Worm (Caenorhabditis elegans) whole organism, L2 larva: ENCODE measurements around the gene F25B3.2.
A peak's percentile ranks its signal among the peaks of the same experiment; 100 is the strongest.

ENCODE experiments used
- C34F6.9 ChIP-seq: fragments of 150-350 bp; optimal IDR thresholded peaks from 2 replicates; lab custom pipeline; 2014; ENCODE audit warnings: missing biosample characterization, missing genetic modification characterization
- F13H6.1 ChIP-seq: sonication (generic microtip); optimal IDR thresholded peaks from 2 replicates; lab custom pipeline; 2016; ENCODE audit warnings: missing genetic modification characterization, missing compliant biosample characterization
- ZK546.5 ChIP-seq: sonication (generic microtip); optimal IDR thresholded peaks from 2 replicates; lab custom pipeline; 2017; ENCODE audit warnings: missing biosample characterization, missing genetic modification characterization
- alr-1 ChIP-seq: fragments of 150-350 bp; optimal IDR thresholded peaks from 2 replicates; lab custom pipeline; 2014; ENCODE audit warnings: missing biosample characterization, missing genetic modification characterization
- aly-2 ChIP-seq: fragments of 150-350 bp; optimal IDR thresholded peaks from 2 replicates; lab custom pipeline; 2014; ENCODE audit warnings: missing biosample characterization, missing genetic modification characterization
- ama-1 ChIP-seq: fragments of 150-350 bp; optimal IDR thresholded peaks from 2 replicates; lab custom pipeline; 2018; ENCODE audit warnings: inconsistent platforms
- blmp-1 ChIP-seq: sonication (generic microtip); optimal IDR thresholded peaks from 2 replicates; lab custom pipeline; 2017; ENCODE audit warnings: missing genetic modification characterization, mild to moderate bottlenecking, missing compliant biosample characterization, antibody characterized with exemption, moderate library complexity; ENCODE audit not compliant: insufficient read depth
- ceh-16 ChIP-seq: fragments of 150-350 bp; optimal IDR thresholded peaks from 2 replicates; lab custom pipeline; 2014; ENCODE audit warnings: missing biosample characterization, missing genetic modification characterization
- crh-2 ChIP-seq: sonication (generic microtip); optimal IDR thresholded peaks from 2 replicates; lab custom pipeline; 2017; ENCODE audit warnings: missing biosample characterization, missing genetic modification characterization
- dmd-4 ChIP-seq: sonication (generic microtip); optimal IDR thresholded peaks from 2 replicates; lab custom pipeline; 2017; ENCODE audit warnings: missing biosample characterization, missing genetic modification characterization
- egl-27 ChIP-seq: sonication (generic microtip); optimal IDR thresholded peaks from 3 replicates; lab custom pipeline; 2017; ENCODE audit warnings: missing biosample characterization, missing genetic modification reagents, missing genetic modification characterization
- elt-1 ChIP-seq: fragments of 150-350 bp; optimal IDR thresholded peaks from 2 replicates; lab custom pipeline; 2014; ENCODE audit warnings: missing biosample characterization, missing genetic modification characterization
- elt-3 ChIP-seq: sonication (generic microtip); optimal IDR thresholded peaks from 2 replicates; lab custom pipeline; 2017; ENCODE audit warnings: missing biosample characterization, missing genetic modification characterization
- fos-1 ChIP-seq: fragments of 150-350 bp; optimal IDR thresholded peaks from 2 replicates; lab custom pipeline; 2014; ENCODE audit warnings: missing biosample characterization, missing genetic modification characterization
- gmeb-1 ChIP-seq: fragments of 150-350 bp; optimal IDR thresholded peaks from 2 replicates; lab custom pipeline; 2014; ENCODE audit warnings: missing biosample characterization, missing genetic modification characterization
- lin-11 ChIP-seq: fragments of 150-350 bp; sonication (generic microtip); optimal IDR thresholded peaks from 2 replicates; lab custom pipeline; 2014; ENCODE audit warnings: missing biosample characterization, missing genetic modification characterization, inconsistent platforms, mixed read lengths
- lin-13 ChIP-seq: fragments of 150-350 bp; optimal IDR thresholded peaks from 2 replicates; lab custom pipeline; 2014; ENCODE audit warnings: missing biosample characterization, missing genetic modification reagents, missing genetic modification characterization
- lin-39 ChIP-seq: fragments of 150-350 bp; optimal IDR thresholded peaks from 2 replicates; lab custom pipeline; 2014; ENCODE audit warnings: missing biosample characterization, missing genetic modification reagents, missing genetic modification characterization
- lsy-2 ChIP-seq, 2 experiments: fragments of 150-350 bp in 1 of 2; sonication (generic microtip) in 1 of 2; optimal IDR thresholded peaks; 2 replicates each; lab custom pipeline; 2014 to 2017; ENCODE audit warnings: missing biosample characterization in 2 of 2, missing genetic modification characterization in 2 of 2
- mab-5 ChIP-seq: fragments of 150-350 bp; optimal IDR thresholded peaks from 2 replicates; lab custom pipeline; 2014; ENCODE audit warnings: missing biosample characterization, missing genetic modification characterization
- mbf-1 ChIP-seq: sonication (generic microtip); optimal IDR thresholded peaks from 2 replicates; lab custom pipeline; 2017; ENCODE audit warnings: missing biosample characterization, missing genetic modification characterization
- mdl-1 ChIP-seq, 2 experiments: fragments of 150-350 bp in 1 of 2; sonication (generic microtip) in 1 of 2; optimal IDR thresholded peaks; 2 replicates each; lab custom pipeline; 2017; ENCODE audit warnings: missing biosample characterization in 2 of 2, missing genetic modification characterization in 2 of 2
- nhr-10 ChIP-seq: sonication (generic microtip); optimal IDR thresholded peaks from 2 replicates; lab custom pipeline; 2017; ENCODE audit warnings: missing biosample characterization, missing genetic modification characterization
- nhr-11 ChIP-seq: fragments of 150-350 bp; optimal IDR thresholded peaks from 2 replicates; lab custom pipeline; 2014; ENCODE audit warnings: missing biosample characterization, missing genetic modification characterization
- nhr-12 ChIP-seq: fragments of 150-350 bp; optimal IDR thresholded peaks from 2 replicates; lab custom pipeline; 2014; ENCODE audit warnings: missing biosample characterization, missing genetic modification characterization
- nhr-129 ChIP-seq: fragments of 150-350 bp; optimal IDR thresholded peaks from 2 replicates; lab custom pipeline; 2014; ENCODE audit warnings: missing biosample characterization, missing genetic modification characterization
- nhr-21 ChIP-seq: fragments of 150-350 bp; optimal IDR thresholded peaks from 2 replicates; lab custom pipeline; 2014; ENCODE audit warnings: missing biosample characterization, missing genetic modification characterization
- nhr-23 ChIP-seq: fragments of 150-350 bp; optimal IDR thresholded peaks from 2 replicates; lab custom pipeline; 2014; ENCODE audit warnings: missing biosample characterization, missing genetic modification reagents, missing genetic modification characterization
- nhr-237 ChIP-seq: fragments of 150-350 bp; optimal IDR thresholded peaks from 2 replicates; lab custom pipeline; 2014; ENCODE audit warnings: missing biosample characterization, missing genetic modification characterization
- nhr-6 ChIP-seq: fragments of 150-350 bp; optimal IDR thresholded peaks from 2 replicates; lab custom pipeline; 2014; ENCODE audit warnings: missing biosample characterization, missing genetic modification characterization
- peb-1 ChIP-seq: fragments of 150-350 bp; optimal IDR thresholded peaks from 2 replicates; lab custom pipeline; 2014; ENCODE audit warnings: missing biosample characterization, missing genetic modification characterization
- sem-4 ChIP-seq: fragments of 150-350 bp; optimal IDR thresholded peaks from 2 replicates; lab custom pipeline; 2014; ENCODE audit warnings: missing biosample characterization, missing genetic modification reagents, missing genetic modification characterization
- sma-3 ChIP-seq: sonication (generic microtip); optimal IDR thresholded peaks from 2 replicates; lab custom pipeline; 2016; ENCODE audit warnings: missing genetic modification reagents, missing genetic modification characterization, missing compliant biosample characterization
- sma-9 ChIP-seq, 2 experiments: fragments of 150-350 bp in 1 of 2; sonication (generic microtip) in 1 of 2; optimal IDR thresholded peaks; 2 replicates each; lab custom pipeline; 2014 to 2016; ENCODE audit warnings: missing genetic modification characterization in 2 of 2, mild to moderate bottlenecking in 1 of 2, missing biosample characterization in 1 of 2, missing compliant biosample characterization in 1 of 2, missing genetic modification reagents in 1 of 2, moderate library complexity in 1 of 2
- snpc-4 ChIP-seq: fragments of 150-350 bp; optimal IDR thresholded peaks from 2 replicates; lab custom pipeline; 2014; ENCODE audit warnings: missing biosample characterization, missing genetic modification characterization
- unc-39 ChIP-seq: fragments of 150-350 bp; optimal IDR thresholded peaks from 2 replicates; lab custom pipeline; 2014; ENCODE audit warnings: missing biosample characterization, missing genetic modification characterization
- unc-55 ChIP-seq: fragments of 150-350 bp; sonication (generic microtip); optimal IDR thresholded peaks from 3 replicates; lab custom pipeline; 2014; ENCODE audit warnings: missing biosample characterization, missing genetic modification reagents, missing genetic modification characterization
- unc-62 ChIP-seq: fragments of 150-350 bp; optimal IDR thresholded peaks from 2 replicates; lab custom pipeline; 2014; ENCODE audit warnings: missing biosample characterization, missing genetic modification reagents, missing genetic modification characterization
- zag-1 ChIP-seq: fragments of 150-350 bp; optimal IDR thresholded peaks from 2 replicates; lab custom pipeline; 2014; ENCODE audit warnings: missing biosample characterization, missing genetic modification characterization
- ztf-1 ChIP-seq: fragments of 200-800 bp; sonication (Bioruptor generic); conservative IDR thresholded peaks from 2 replicates; pipeline ENCODE4 v1.3.6; 2022; ENCODE audit warnings: missing genetic modification characterization, missing compliant biosample characterization
- ztf-11 ChIP-seq: sonication (generic microtip); optimal IDR thresholded peaks from 2 replicates; lab custom pipeline; 2017; ENCODE audit warnings: missing biosample characterization, missing genetic modification characterization
- ztf-4 ChIP-seq: fragments of 150-350 bp; optimal IDR thresholded peaks from 2 replicates; lab custom pipeline; 2014; ENCODE audit warnings: missing biosample characterization, missing genetic modification characterization

Gene F25B3.2

ce11 chrV:9544176-9544632, 32.9 kb upstream of the F25B3.2 start, which contains the start of gene mdf-1 (continued):
- TF ChIP-seq elt-3 = no peak
- no peak for TF ChIP-seq aly-2 (tag; lab: Kevin White, UChicago)
- TF ChIP-seq nhr-10 (tag; lab: Kevin White, UChicago) = no peak
- TF ChIP-seq C34F6.9 (tag; lab: Kevin White, UChicago) = peak; percentile 82

ce11 chrV:9545238-9545709, 31.8 kb upstream of the F25B3.2 start, which contains the start of the genes his-35 and his-41:
Gene his-35 (minus strand): TSS chrV:9545288.
Gene his-41 (plus strand): TSS chrV:9545536.
- TF ChIP-seq nhr-23 (tag; lab: Kevin White, UChicago) (no peak), alr-1 (tag; lab: Kevin White, UChicago) (no peak), zag-1 (tag; lab: Kevin White, UChicago) (no peak), fos-1 (tag; lab: Kevin White, UChicago) (peak; percentile 48), nhr-10 (tag; lab: Kevin White, UChicago) (no peak), lin-11 (tag; lab: Kevin White, UChicago) (peak; percentile 35), peb-1 (tag; lab: Kevin White, UChicago) (no peak), aly-2 (tag; lab: Kevin White, UChicago) (no peak), mab-5 (tag; lab: Kevin White, UChicago) (no peak), mdl-1 (tag; optimal IDR thresholded peaks at IDR 0.05; lab: Kevin White, UChicago) (peak in 1 of 2 experiments; percentile 31), ztf-4 (tag; lab: Kevin White, UChicago) (no peak), nhr-21 (tag; lab: Kevin White, UChicago) (peak; percentile 11), nhr-12 (no peak), ama-1 (lab: Kevin White, UChicago) (peak; percentile 77), F13H6.1 (peak; percentile 62), C34F6.9 (tag; lab: Kevin White, UChicago) (peak; percentile 74), dmd-4 (tag; lab: Kevin White, UChicago) (no peak), nhr-237 (tag; lab: Kevin White, UChicago) (no peak), gmeb-1 (tag; lab: Kevin White, UChicago) (peak; percentile 53), lsy-2 (tag; optimal IDR thresholded peaks at IDR 0.05; lab: Kevin White, UChicago) (peak; percentile 38 to 51), sma-9 (GFP tag; optimal IDR thresholded peaks at IDR 0.05; lab: Kevin White, UChicago) (peak; percentile 37), sma-9 (tag; optimal IDR thresholded peaks at IDR 0.05; lab: Kevin White, UChicago) (no peak), unc-62 (GFP tag; lab: Kevin White, UChicago) (no peak), ztf-1 (no peak), lin-13 (GFP tag; lab: Kevin White, UChicago) (peak; percentile 15), egl-27 (tag; lab: Kevin White, UChicago) (no peak), lin-39 (tag; lab: Kevin White, UChicago) (no peak), sma-3 (peak; percentile 50), crh-2 (tag; lab: Kevin White, UChicago) (peak; percentile 51), snpc-4 (tag; lab: Kevin White, UChicago) (no peak), nhr-6 (no peak), ztf-11 (tag; lab: Kevin White, UChicago) (no peak), unc-55 (peak; percentile 15)
- TF ChIP-seq, all 48 proteins: peak for 14

ce11 chrV:9546042-9546581, 31.0 kb upstream of the F25B3.2 start, which contains the start of gene C50F4.6:
Gene C50F4.6 (plus strand): TSS chrV:9546092.
- TF ChIP-seq ztf-11 (tag; lab: Kevin White, UChicago) (no peak), ztf-4 (tag; lab: Kevin White, UChicago) (no peak), lsy-2 (tag; optimal IDR thresholded peaks at IDR 0.05; lab: Kevin White, UChicago) (peak in 1 of 2 experiments; percentile 13)

- TF ChIP-seq egl-27 (tag; lab: Kevin White, UChicago) (peak; percentile 96), sem-4 (peak; percentile 99), nhr-11 (tag; lab: Kevin White, UChicago) (peak; percentile 67), elt-3 (no peak), C34F6.9 (tag; lab: Kevin White, UChicago) (peak; percentile 100), ztf-4 (tag; lab: Kevin White, UChicago) (peak; percentile 98), nhr-12 (peak; percentile 71), unc-62 (GFP tag; lab: Kevin White, UChicago) (peak; percentile 92), unc-39 (tag; lab: Kevin White, UChicago) (peak; percentile 41), lin-11 (tag; lab: Kevin White, UChicago) (peak; percentile 98), elt-1 (tag; lab: Kevin White, UChicago) (no peak), alr-1 (tag; lab: Kevin White, UChicago) (no peak), ztf-1 (no peak), nhr-129 (tag; lab: Kevin White, UChicago) (peak; percentile 99), lsy-2 (tag; optimal IDR thresholded peaks at IDR 0.05; lab: Kevin White, UChicago) (peak; percentile 94 to 97), gmeb-1 (tag; lab: Kevin White, UChicago) (peak; percentile 95), nhr-10 (tag; lab: Kevin White, UChicago) (peak; percentile 91), lin-13 (GFP tag; lab: Kevin White, UChicago) (peak; percentile 98), crh-2 (tag; lab: Kevin White, UChicago) (peak; percentile 100), mbf-1 (tag; lab: Kevin White, UChicago) (no peak), nhr-237 (tag; lab: Kevin White, UChicago) (peak; percentile 90), blmp-1 (tag; lab: Kevin White, UChicago) (peak; percentile 95), peb-1 (tag; lab: Kevin White, UChicago) (no peak), nhr-23 (tag; lab: Kevin White, UChicago) (no peak), aly-2 (tag; lab: Kevin White, UChicago) (no peak), ZK546.5 (peak; percentile 80), zag-1 (tag; lab: Kevin White, UChicago) (peak; percentile 98), lin-39 (tag; lab: Kevin White, UChicago) (peak; percentile 68), ceh-16 (tag; lab: Kevin White, UChicago) (peak; percentile 93)
Measured at ce11 chrV:9546860-9547269, 30.2 kb upstream of the F25B3.2 start, which contains the start of gene his-37. Gene his-37 (plus strand): TSS chrV:9547105.
